Worm (Caenorhabditis elegans) whole organism, L1 larva: ENCODE data around the gene Y22D7AL.6.

Experiments
- Y116A8C.19 ChIP-seq: sonication (generic microtip); optimal IDR thresholded peaks from 2 replicates; lab custom pipeline; 2016; ENCODE audit warnings: missing compliant biosample characterization, missing genetic modification characterization, borderline replicate concordance
- aha-1 ChIP-seq: fragments of 150-350 bp; optimal IDR thresholded peaks from 2 replicates; lab custom pipeline; 2014; ENCODE audit warnings: missing biosample characterization, missing genetic modification characterization
- aly-2 ChIP-seq: fragments of 150-350 bp; optimal IDR thresholded peaks from 2 replicates; lab custom pipeline; 2014; ENCODE audit warnings: missing biosample characterization, missing genetic modification characterization
- blmp-1 ChIP-seq: fragments of 150-350 bp; optimal IDR thresholded peaks from 2 replicates; lab custom pipeline; 2014; ENCODE audit warnings: missing biosample characterization, missing genetic modification characterization
- ceh-63 ChIP-seq: fragments of 200-800 bp; sonication (Bioruptor generic); optimal IDR thresholded peaks from 2 replicates; lab custom pipeline; 2018; ENCODE audit warnings: mild to moderate bottlenecking, missing genetic modification characterization, missing compliant biosample characterization
- ceh-8 ChIP-seq: fragments of 200-800 bp; sonication (Bioruptor generic); optimal IDR thresholded peaks from 2 replicates; lab custom pipeline; 2018; ENCODE audit warnings: mild to moderate bottlenecking, missing genetic modification characterization, moderate library complexity, missing compliant biosample characterization
- ceh-90 ChIP-seq: sonication (generic microtip); optimal IDR thresholded peaks from 2 replicates; lab custom pipeline; 2016; ENCODE audit warnings: missing genetic modification characterization, missing compliant biosample characterization
- efl-1 ChIP-seq, 4 experiments: fragments of 150-350 bp; optimal IDR thresholded peaks in 3 of 4; peaks in 1 of 4; 1 replicate in 1 of 4; 2 replicates in 3 of 4; lab custom pipeline; 2014; ENCODE audit warnings: missing biosample characterization in 2 of 4, missing genetic modification characterization in 2 of 4, missing genetic modification reagents in 2 of 4
- ets-5 ChIP-seq: fragments of 200-800 bp; sonication (Bioruptor generic); IDR thresholded peaks from 2 replicates; pipeline ENCODE4 v1.3.6; 2022; ENCODE audit warnings: missing genetic modification characterization, missing compliant biosample characterization
- fkh-10 ChIP-seq: sonication (generic microtip); optimal IDR thresholded peaks from 2 replicates; lab custom pipeline; 2017; ENCODE audit warnings: missing biosample characterization, missing genetic modification reagents, missing genetic modification characterization
- hlh-17 ChIP-seq: fragments of 200-800 bp; sonication (Bioruptor generic); optimal IDR thresholded peaks from 2 replicates; lab custom pipeline; 2018; ENCODE audit warnings: missing genetic modification characterization, mild to moderate bottlenecking, missing compliant biosample characterization, moderate library complexity, borderline replicate concordance
- hlh-4 ChIP-seq: sonication (generic microtip); optimal IDR thresholded peaks from 2 replicates; lab custom pipeline; 2016; ENCODE audit warnings: mild to moderate bottlenecking, missing genetic modification characterization, missing compliant biosample characterization
- hpl-2 ChIP-seq: fragments of 150-350 bp; optimal IDR thresholded peaks from 2 replicates; lab custom pipeline; 2014; ENCODE audit warnings: missing biosample characterization, missing genetic modification reagents, missing genetic modification characterization
- isw-1 ChIP-seq: fragments of 200-800 bp; sonication (Bioruptor generic); IDR thresholded peaks from 2 replicates; pipeline ENCODE4 v1.3.6; 2022; ENCODE audit warnings: missing genetic modification characterization, missing compliant biosample characterization
- jun-1 ChIP-seq: fragments of 150-350 bp; optimal IDR thresholded peaks from 2 replicates; lab custom pipeline; 2014; ENCODE audit warnings: missing biosample characterization, missing genetic modification reagents, missing genetic modification characterization
- lin-13 ChIP-seq: fragments of 150-350 bp; optimal IDR thresholded peaks from 2 replicates; lab custom pipeline; 2014; ENCODE audit warnings: missing biosample characterization, missing genetic modification reagents, missing genetic modification characterization
- lin-14 ChIP-seq: fragments of 200-800 bp; sonication (Bioruptor generic); optimal IDR thresholded peaks from 2 replicates; lab custom pipeline; 2018; ENCODE audit warnings: mild to moderate bottlenecking, missing genetic modification characterization, moderate library complexity, missing compliant biosample characterization
- lin-15B ChIP-seq: fragments of 150-350 bp; sonication (generic microtip); optimal IDR thresholded peaks from 3 replicates; lab custom pipeline; 2014; ENCODE audit warnings: missing biosample characterization, missing genetic modification characterization
- lin-35 ChIP-seq, 2 experiments: fragments of 150-350 bp; optimal IDR thresholded peaks; 2 replicates each; lab custom pipeline; 2014; ENCODE audit warnings: missing biosample characterization in 2 of 2, missing genetic modification characterization in 2 of 2, missing genetic modification reagents in 2 of 2
- lin-39 ChIP-seq: fragments of 150-350 bp; optimal IDR thresholded peaks from 2 replicates; lab custom pipeline; 2014; ENCODE audit warnings: missing biosample characterization, missing genetic modification reagents, missing genetic modification characterization
- mab-9 ChIP-seq: fragments of 200-800 bp; sonication (Bioruptor generic); IDR thresholded peaks from 2 replicates; pipeline ENCODE4 v1.3.6; 2022; ENCODE audit warnings: missing genetic modification reagents, missing genetic modification characterization, missing compliant biosample characterization
- mdl-1 ChIP-seq, 2 experiments: fragments of 150-350 bp; optimal IDR thresholded peaks; 2 replicates each; lab custom pipeline; 2014 to 2017; ENCODE audit warnings: missing biosample characterization in 2 of 2, missing genetic modification characterization in 2 of 2, inconsistent platforms in 1 of 2
- nhr-11 ChIP-seq: fragments of 150-350 bp; optimal IDR thresholded peaks from 2 replicates; lab custom pipeline; 2014; ENCODE audit warnings: missing biosample characterization, missing genetic modification characterization
- nhr-12 ChIP-seq: sonication (generic microtip); optimal IDR thresholded peaks from 2 replicates; lab custom pipeline; 2017; ENCODE audit warnings: missing biosample characterization, missing genetic modification characterization
- nhr-20 ChIP-seq: sonication (generic microtip); optimal IDR thresholded peaks from 2 replicates; lab custom pipeline; 2016; ENCODE audit warnings: mild to moderate bottlenecking, missing genetic modification characterization, missing compliant biosample characterization
- nhr-237 ChIP-seq: fragments of 150-350 bp; optimal IDR thresholded peaks from 2 replicates; lab custom pipeline; 2014; ENCODE audit warnings: missing biosample characterization, missing genetic modification characterization
- nhr-71 ChIP-seq: sonication (generic microtip); optimal IDR thresholded peaks from 2 replicates; lab custom pipeline; 2016; ENCODE audit warnings: mild to moderate bottlenecking, missing genetic modification characterization, moderate library complexity, missing compliant biosample characterization
- nhr-76 ChIP-seq: sonication (generic microtip); optimal IDR thresholded peaks from 2 replicates; lab custom pipeline; 2017; ENCODE audit warnings: missing biosample characterization, missing genetic modification characterization
- nhr-77 ChIP-seq: fragments of 150-350 bp; optimal IDR thresholded peaks from 2 replicates; lab custom pipeline; 2014; ENCODE audit warnings: missing biosample characterization, missing genetic modification characterization
- nhr-85 ChIP-seq: sonication (generic microtip); peaks from one replicate; lab custom pipeline; 2016; ENCODE audit warnings: missing genetic modification characterization, inconsistent platforms, missing compliant biosample characterization
- nhr-90 ChIP-seq: sonication (generic microtip); optimal IDR thresholded peaks from 2 replicates; lab custom pipeline; 2016; ENCODE audit warnings: mild to moderate bottlenecking, missing genetic modification characterization, missing compliant biosample characterization; ENCODE audit not compliant: poor library complexity
- snpc-4 ChIP-seq: fragments of 150-350 bp; optimal IDR thresholded peaks from 2 replicates; lab custom pipeline; 2014; ENCODE audit warnings: missing biosample characterization, missing genetic modification characterization
- tbx-2 ChIP-seq: sonication (generic microtip); optimal IDR thresholded peaks from 2 replicates; lab custom pipeline; 2016; ENCODE audit warnings: missing genetic modification characterization, missing compliant biosample characterization
- unc-130 ChIP-seq: fragments of 150-350 bp; optimal IDR thresholded peaks from 2 replicates; lab custom pipeline; 2017; ENCODE audit warnings: missing biosample characterization, missing genetic modification characterization, inconsistent platforms
- unc-62 ChIP-seq: fragments of 150-350 bp; optimal IDR thresholded peaks from 2 replicates; lab custom pipeline; 2014; ENCODE audit warnings: missing biosample characterization, missing genetic modification reagents, missing genetic modification characterization
- unc-98 ChIP-seq: fragments of 200-800 bp; sonication (Bioruptor generic); IDR thresholded peaks from 2 replicates; pipeline ENCODE4 v1.3.6; 2022; ENCODE audit warnings: missing genetic modification characterization, missing compliant biosample characterization
- ztf-4 ChIP-seq: fragments of 150-350 bp; optimal IDR thresholded peaks from 2 replicates; lab custom pipeline; 2014; ENCODE audit warnings: missing biosample characterization, missing genetic modification characterization

Y22D7AL.6 gene

DNA sequence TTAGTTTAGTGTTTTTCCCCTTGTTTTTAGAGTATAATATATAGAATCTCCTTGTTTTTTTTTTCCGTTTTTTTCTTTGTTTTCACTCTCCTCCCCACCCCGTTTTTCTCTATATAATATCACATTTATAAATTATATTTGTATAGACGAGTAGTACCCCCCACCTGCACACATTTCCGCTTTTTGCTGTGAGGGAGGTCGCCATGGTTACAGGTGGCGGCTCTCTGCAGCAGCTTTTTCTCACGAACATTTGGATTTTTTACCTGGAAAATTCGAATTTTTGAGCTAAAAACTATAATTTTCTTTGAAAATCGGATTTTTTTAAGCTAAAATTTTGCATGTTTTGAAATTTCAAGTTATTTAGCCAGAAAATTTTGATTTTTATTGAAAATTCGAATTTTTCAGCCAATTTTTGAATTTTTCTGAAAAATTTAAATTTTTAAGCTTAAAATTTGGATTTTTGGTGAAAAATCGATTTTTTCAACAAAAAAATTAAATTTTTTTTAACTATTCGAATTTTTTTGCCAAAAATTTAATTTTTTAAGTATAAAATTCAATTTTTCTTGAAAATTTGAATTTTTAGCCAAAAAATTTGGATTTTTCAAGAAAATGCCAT, 21.0 kb downstream of the Y22D7AL.6 start:
- TF ChIP-seq efl-1 (optimal IDR thresholded peaks at IDR 0.05; lab: Kevin White, UChicago) (no peak), efl-1 (GFP tag; optimal IDR thresholded peaks at IDR 0.05 in 1 of 2; lab: Kevin White, UChicago) (peak in 1 of 2 experiments; percentile 70), hpl-2 (GFP tag; lab: Kevin White, UChicago) (no peak)

DNA sequence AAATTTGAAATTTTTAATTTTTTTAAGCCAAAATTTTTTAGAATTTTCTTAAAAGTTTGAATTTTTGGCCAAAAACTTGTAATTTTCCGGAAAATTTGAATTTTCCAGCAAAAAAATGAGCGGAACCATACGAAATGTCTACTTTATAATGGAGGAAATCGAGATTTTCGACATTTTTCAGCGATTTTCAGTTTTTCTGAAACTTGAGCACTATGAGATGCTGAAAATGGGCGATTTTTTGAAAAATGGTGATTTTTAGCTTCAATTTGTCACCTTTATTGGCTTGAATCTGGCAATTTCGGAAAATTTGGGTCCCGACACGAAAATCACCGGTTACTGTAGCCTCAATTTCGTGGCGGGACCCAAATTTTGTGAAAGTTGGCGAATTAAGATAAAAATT, 21.8 kb downstream of the Y22D7AL.6 start, which contains the start of gene Y22D7AL.4:
TSS of gene Y22D7AL.4 (plus strand) at position 109 of the 400 bp plus-strand sequence.
- TF ChIP-seq nhr-85 (peak; percentile 52), aha-1 (tag; lab: Kevin White, UChicago) (no peak), efl-1 (optimal IDR thresholded peaks at IDR 0.05; lab: Kevin White, UChicago) (no peak), efl-1 (GFP tag; optimal IDR thresholded peaks at IDR 0.05 in 1 of 2; lab: Kevin White, UChicago) (peak in 1 of 2 experiments; percentile 13), lin-39 (tag; lab: Kevin White, UChicago) (no peak), ceh-8 (GFP tag; lab: Kevin White, UChicago) (no peak)

DNA sequence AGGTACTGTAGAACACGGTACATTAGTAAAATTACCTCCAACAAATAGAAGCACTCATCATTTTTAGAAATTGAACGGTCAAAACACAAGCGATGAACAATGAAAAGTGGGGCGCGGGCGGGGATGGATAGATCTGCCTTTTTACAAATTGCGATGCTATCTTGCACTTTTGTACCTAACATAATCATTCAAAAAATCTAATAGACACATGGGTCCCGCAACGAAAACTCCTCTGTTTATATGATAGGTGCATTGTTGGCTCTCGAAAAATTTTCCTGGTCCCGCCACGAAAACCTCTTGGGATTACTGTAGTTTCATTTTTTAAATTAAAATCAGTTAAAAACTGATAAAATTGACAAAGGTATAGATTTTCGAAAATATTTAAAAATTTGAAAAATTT, 29.5 kb downstream of the Y22D7AL.6 start, which contains the start of gene Y22D7AL.11:
TSS of gene Y22D7AL.11 (minus strand) at position 101 of the 400 bp plus-strand sequence.
- TF ChIP-seq lin-15B (tag; lab: Kevin White, UChicago) (no peak), ceh-63 (GFP tag; lab: Kevin White, UChicago) (no peak), lin-39 (tag; lab: Kevin White, UChicago) (no peak), fkh-10 (GFP tag; lab: Kevin White, UChicago) (no peak), tbx-2 (tag; lab: Kevin White, UChicago) (no peak), nhr-90 (no peak), ceh-8 (GFP tag; lab: Kevin White, UChicago) (no peak), ceh-90 (no peak), hlh-17 (GFP tag; lab: Kevin White, UChicago) (no peak), mab-9 (GFP tag; lab: Robert Waterston, UW) (no peak), ztf-4 (tag; lab: Kevin White, UChicago) (no peak), mdl-1 (tag; optimal IDR thresholded peaks at IDR 0.05; lab: Kevin White, UChicago) (no peak), isw-1 (GFP tag; lab: Robert Waterston, UW) (no peak), hlh-4 (tag; lab: Kevin White, UChicago) (no peak), jun-1 (tag; lab: Kevin White, UChicago) (no peak)

DNA sequence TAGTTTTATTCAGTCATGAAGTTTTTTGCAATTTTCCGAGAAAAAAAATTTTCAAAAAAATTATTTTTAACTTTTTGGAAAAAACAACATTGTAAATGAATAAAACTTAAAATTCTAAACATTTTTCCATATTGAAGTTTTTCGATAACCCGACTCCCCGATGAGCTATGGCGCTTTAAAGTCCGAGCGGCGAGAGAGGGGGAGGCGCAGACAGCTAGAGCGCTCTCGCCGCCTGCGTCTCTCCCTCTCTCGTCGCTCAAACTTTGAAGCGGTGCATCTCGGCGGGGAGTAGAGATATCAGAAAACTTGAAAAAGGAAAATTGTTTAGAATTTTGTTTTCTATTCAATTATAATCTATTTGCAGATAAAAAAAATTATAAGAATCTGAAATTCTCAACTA, 33.6 kb downstream of the Y22D7AL.6 start:
- no peak for TF ChIP-seq nhr-71
- no peak for TF ChIP-seq ets-5 (GFP tag; lab: Robert Waterston, UW)
- TF ChIP-seq nhr-76 (tag; lab: Kevin White, UChicago) = no peak
- TF ChIP-seq nhr-237 (tag; lab: Kevin White, UChicago) = no peak
- no peak for TF ChIP-seq tbx-2 (tag; lab: Kevin White, UChicago)
- no peak for TF ChIP-seq aly-2 (tag; lab: Kevin White, UChicago)
- TF ChIP-seq unc-130 (tag; lab: Kevin White, UChicago) = no peak
- no peak for TF ChIP-seq nhr-12
- TF ChIP-seq snpc-4 (tag; lab: Kevin White, UChicago) = no peak
- TF ChIP-seq lin-13 = no peak
- TF ChIP-seq lin-35 (GFP tag; optimal IDR thresholded peaks at IDR 0.05; lab: Kevin White, UChicago) = no peak
- no peak for TF ChIP-seq unc-98 (GFP tag; lab: Robert Waterston, UW)
- no peak for TF ChIP-seq unc-62 (GFP tag; lab: Kevin White, UChicago)
- no peak for TF ChIP-seq ceh-63 (GFP tag; lab: Kevin White, UChicago)
- TF ChIP-seq fkh-10 (GFP tag; lab: Kevin White, UChicago) = no peak
- no peak for TF ChIP-seq hlh-17 (GFP tag; lab: Kevin White, UChicago)

DNA sequence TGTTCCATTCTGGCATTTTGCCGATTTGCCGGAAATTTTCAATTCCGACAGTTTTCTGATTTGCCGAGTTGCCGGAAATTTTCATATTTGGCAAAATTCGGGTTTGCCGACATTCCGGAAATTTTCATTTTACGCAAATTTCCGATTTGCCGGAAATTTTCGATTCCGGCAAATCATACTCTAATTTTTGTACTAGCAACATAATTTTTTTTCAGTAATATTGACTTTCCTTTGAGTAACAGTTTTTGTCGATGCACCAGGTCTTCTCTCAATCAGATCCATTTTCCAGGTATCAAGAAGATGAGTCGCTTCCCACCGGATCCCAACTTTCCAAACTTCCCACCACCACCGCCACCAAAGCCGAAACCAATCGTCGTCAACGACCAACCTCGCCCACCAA, 36.4 kb downstream of the Y22D7AL.6 start, which contains the start of gene Y22D7AL.3:
TSS of gene Y22D7AL.3 (plus strand) at position 301 of the 400 bp plus-strand sequence.
- TF ChIP-seq nhr-85 = peak; percentile 14
- TF ChIP-seq efl-1 (optimal IDR thresholded peaks at IDR 0.05; lab: Kevin White, UChicago) = no peak
- peak in 1 of 2 experiments; percentile 35 for TF ChIP-seq efl-1 (GFP tag; optimal IDR thresholded peaks at IDR 0.05 in 1 of 2; lab: Kevin White, UChicago)
- no peak for TF ChIP-seq nhr-77 (tag; lab: Kevin White, UChicago)
- no peak for TF ChIP-seq lin-14 (GFP tag; lab: Kevin White, UChicago)
- TF ChIP-seq blmp-1 = no peak
- TF ChIP-seq aha-1 (tag; lab: Kevin White, UChicago) = no peak
- no peak for TF ChIP-seq nhr-11 (tag; lab: Kevin White, UChicago)
- TF ChIP-seq nhr-20 (tag; lab: Kevin White, UChicago) = no peak
- TF ChIP-seq Y116A8C.19 (tag; lab: Kevin White, UChicago) = no peak
- TF ChIP-seq, all 84 proteins: peak for 2
